Fruit fly (Drosophila melanogaster) whole organism, pupa: ENCODE results near the gene CG32054.

Experiments used
- CG10348 ChIP-seq: fragments of 200-800 bp; sonication (Bioruptor generic); IDR thresholded peaks from 2 replicates; pipeline ENCODE4 v1.3.6; 2022; ENCODE audit warnings: missing biosample characterization, missing genetic modification characterization
- CG15710 ChIP-seq: fragments of 200-800 bp; sonication (Bioruptor generic); optimal IDR thresholded peaks from 2 replicates; lab custom pipeline; 2018; ENCODE audit warnings: missing biosample characterization, mild to moderate bottlenecking, missing genetic modification characterization, moderate library complexity
- CG17806 ChIP-seq: fragments of 200-800 bp; sonication (Bioruptor generic); optimal IDR thresholded peaks from 2 replicates; lab custom pipeline; 2018; ENCODE audit warnings: missing biosample characterization, mild to moderate bottlenecking, missing genetic modification characterization, moderate library complexity
- CG32121 ChIP-seq: fragments of 200-800 bp; sonication (Bioruptor generic); IDR thresholded peaks from 2 replicates; pipeline ENCODE4 v1.3.6; 2022; ENCODE audit warnings: missing biosample characterization, missing genetic modification characterization
- CG34367 ChIP-seq: fragments of 200-800 bp; sonication (Bioruptor generic); optimal IDR thresholded peaks from 2 replicates; lab custom pipeline; 2018; ENCODE audit warnings: missing biosample characterization, mild to moderate bottlenecking, missing genetic modification characterization
- Ets98B ChIP-seq: fragments of 200-800 bp; sonication (Bioruptor generic); IDR thresholded peaks from 2 replicates; pipeline ENCODE4 v1.3.6; 2022; ENCODE audit warnings: missing biosample characterization, missing genetic modification characterization
- Pif1A ChIP-seq: fragments of 200-800 bp; sonication (Bioruptor generic); optimal IDR thresholded peaks from 3 replicates; lab custom pipeline; 2016; ENCODE audit warnings: missing biosample characterization, missing genetic modification characterization
- Snoo ChIP-seq: fragments of 200-800 bp; sonication (Bioruptor generic); optimal IDR thresholded peaks from 3 replicates; lab custom pipeline; 2017; ENCODE audit warnings: missing biosample characterization, mild to moderate bottlenecking, missing genetic modification characterization, inconsistent platforms

- TF ChIP-seq CG15710 (tag; lab: Kevin White, UChicago): no peak
- TF ChIP-seq CG32121 (GFP tag; lab: Robert Waterston, UW): no peak
- no peak for TF ChIP-seq Ets98B (GFP tag; lab: Robert Waterston, UW)
- TF ChIP-seq Snoo (tag; lab: Kevin White, UChicago): no peak
- no peak for TF ChIP-seq CG10348
- TF ChIP-seq CG34367 (tag; lab: Kevin White, UChicago): no peak
- no peak for TF ChIP-seq Pif1A (GFP tag; lab: Kevin White, UChicago)
- no peak for TF ChIP-seq CG17806 (tag; lab: Kevin White, UChicago)
Measured at dm6 chr3L:10092278-10092903, 2.1 kb downstream of the CG32054 start, which contains the start of gene CG32053.
